Worm (Caenorhabditis elegans) whole organism, mixed stage, embryonic: ENCODE results near the gene F55A11.8.

Experiments
- M03D4.4 ChIP-seq: sonication (generic microtip); optimal IDR thresholded peaks from 2 replicates; lab custom pipeline; 2017; ENCODE audit warnings: mild to moderate bottlenecking, missing genetic modification characterization, missing compliant biosample characterization
- bed-3 ChIP-seq: fragments of 200-800 bp; sonication (Bioruptor generic); optimal IDR thresholded peaks from 3 replicates; lab custom pipeline; 2018; ENCODE audit warnings: mild to moderate bottlenecking, missing genetic modification characterization, moderate library complexity, missing compliant biosample characterization
- blmp-1 ChIP-seq: fragments of 150-350 bp; optimal IDR thresholded peaks from 2 replicates; lab custom pipeline; 2014; ENCODE audit warnings: missing biosample characterization, missing genetic modification characterization
- elt-3 ChIP-seq: fragments of 150-350 bp; optimal IDR thresholded peaks from 2 replicates; lab custom pipeline; 2014; ENCODE audit warnings: missing biosample characterization, missing genetic modification characterization
- hlh-1 ChIP-seq: fragments of 150-350 bp; optimal IDR thresholded peaks from 2 replicates; lab custom pipeline; 2014; ENCODE audit warnings: missing biosample characterization, missing genetic modification reagents, missing genetic modification characterization
- mls-2 ChIP-seq: sonication (generic microtip); optimal IDR thresholded peaks from 2 replicates; lab custom pipeline; 2016; ENCODE audit warnings: mild to moderate bottlenecking, missing genetic modification characterization, moderate library complexity, missing compliant biosample characterization
- nhr-237 ChIP-seq: fragments of 150-350 bp; optimal IDR thresholded peaks from 2 replicates; lab custom pipeline; 2014; ENCODE audit warnings: missing biosample characterization, missing genetic modification characterization
- pha-4 ChIP-seq: fragments of 150-350 bp; optimal IDR thresholded peaks from 2 replicates; lab custom pipeline; 2018; ENCODE audit warnings: missing biosample characterization, missing genetic modification reagents, missing genetic modification characterization
- unc-39 ChIP-seq: fragments of 150-350 bp; optimal IDR thresholded peaks from 2 replicates; lab custom pipeline; 2014; ENCODE audit warnings: missing biosample characterization, missing genetic modification characterization
- unc-62 ChIP-seq: fragments of 150-350 bp; optimal IDR thresholded peaks from 2 replicates; lab custom pipeline; 2014; ENCODE audit warnings: missing biosample characterization, missing genetic modification reagents, missing genetic modification characterization
- zip-8 ChIP-seq: fragments of 150-350 bp; optimal IDR thresholded peaks from 2 replicates; lab custom pipeline; 2014; ENCODE audit warnings: missing biosample characterization, missing genetic modification characterization

DNA sequence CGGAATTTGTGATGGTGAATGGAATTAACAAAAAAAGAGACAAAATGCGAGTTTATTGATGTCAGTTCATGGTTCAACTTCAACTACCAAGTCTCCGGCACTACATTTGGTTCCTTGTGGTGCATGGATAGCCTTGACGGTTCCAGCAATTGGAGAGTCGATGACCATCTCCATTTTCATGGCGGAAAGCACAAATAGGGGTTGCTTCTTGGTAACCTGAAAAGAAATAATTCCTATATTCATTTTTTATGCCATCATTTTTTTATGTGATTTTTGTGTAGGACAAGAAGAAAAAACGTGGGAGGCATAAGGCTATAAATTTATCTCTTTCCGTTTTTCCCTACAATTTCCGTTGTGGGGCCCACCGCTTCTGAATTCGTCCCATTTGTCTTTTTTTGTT lies 30.1 kb downstream of the F55A11.8 start:
- TF ChIP-seq bed-3 (GFP tag; lab: Kevin White, UChicago) (no peak), zip-8 (tag; lab: Kevin White, UChicago) (no peak), M03D4.4 (tag; lab: Kevin White, UChicago) (no peak), unc-62 (no peak), pha-4 (tag; lab: Kevin White, UChicago) (no peak), mls-2 (tag; lab: Kevin White, UChicago) (no peak), elt-3 (tag; lab: Kevin White, UChicago) (no peak), unc-39 (no peak), blmp-1 (no peak), hlh-1 (tag; lab: Kevin White, UChicago) (no peak), nhr-237 (no peak)
